Fruit fly (Drosophila melanogaster) whole organism, embryonic: Measurements from ENCODE around the gene CG43731.

Experiments
- CG6854 ChIP-seq: fragments of 200-800 bp; sonication (Bioruptor generic); optimal IDR thresholded peaks from 3 replicates; lab custom pipeline; 2017; ENCODE audit warnings: missing biosample characterization, mild to moderate bottlenecking, missing genetic modification characterization
- Sox100B ChIP-seq: fragments of 200-800 bp; sonication (Bioruptor generic); optimal IDR thresholded peaks from 3 replicates; lab custom pipeline; 2018; ENCODE audit warnings: missing biosample characterization, mild to moderate bottlenecking, missing genetic modification characterization
- lbe ChIP-seq: fragments of 200-800 bp; sonication (Bioruptor generic); optimal IDR thresholded peaks from 2 replicates; lab custom pipeline; 2016; ENCODE audit warnings: missing biosample characterization, mild to moderate bottlenecking, missing genetic modification characterization

dm6 chr2L:19071713-19072112 lies 30.1 kb upstream of the CG43731 start:
- no peak for TF ChIP-seq Sox100B (GFP tag; lab: Kevin White, UChicago)
- TF ChIP-seq CG6854 (GFP tag; lab: Kevin White, UChicago): no peak
- no peak for TF ChIP-seq lbe
